2 fruit fly cellular contexts compared by ENCODE assay signal in genomic region chr2L:16848670-16849069, dm6.
TF ChIP-seq lines count a peak whose summit lies in the region.

TSS of gene CG13284 (minus strand) at chr2L:16848716.

- peak; percentile 46 for TF ChIP-seq CTCF in whole organism, embryonic (GFP tag; optimal IDR thresholded peaks at IDR 0.05; lab: Kevin White, UChicago)

TF ChIP-seq in whole organism, adult, 20 proteins besides CTCF, POLR2A, EP300 and RAD21:
- no peak for TF ChIP-seq Crg-1 (GFP tag; optimal IDR thresholded peaks at IDR 0.05; lab: Kevin White, UChicago)
- TF ChIP-seq CG12768 (GFP tag; optimal IDR thresholded peaks at IDR 0.05; lab: Kevin White, UChicago) = peak; percentile 15
- TF ChIP-seq CG1620 (GFP tag; optimal IDR thresholded peaks at IDR 0.05; lab: Kevin White, UChicago) = no peak

TF ChIP-seq in whole organism, embryonic, 481 proteins besides CTCF, POLR2A, EP300 and RAD21:
- TF ChIP-seq scrt (GFP tag; optimal IDR thresholded peaks at IDR 0.05; lab: Kevin White, UChicago) (no peak), E2f2 (GFP tag; IDR thresholded peaks at IDR 0.05; lab: Robert Waterston, UW) (peak; percentile 15; the same call in 1 of the 2 replicates), tgo (GFP tag; IDR thresholded peaks at IDR 0.05; lab: Robert Waterston, UW) (no peak), stwl (tag; optimal IDR thresholded peaks at IDR 0.05; lab: Kevin White, UChicago) (peak; percentile 22), onecut (GFP tag; IDR thresholded peaks at IDR 0.05; lab: Robert Waterston, UW) (peak; percentile 87), Myb (GFP tag; optimal IDR thresholded peaks at IDR 0.05; lab: Kevin White, UChicago) (peak; percentile 13), CG15601 (tag; optimal IDR thresholded peaks at IDR 0.05; lab: Kevin White, UChicago) (no peak), CG12155 (GFP tag; optimal IDR thresholded peaks at IDR 0.05; lab: Kevin White, UChicago) (no peak), Oli (tag; optimal IDR thresholded peaks at IDR 0.05; lab: Kevin White, UChicago) (no peak), Dp (GFP tag; optimal IDR thresholded peaks at IDR 0.05; lab: Kevin White, UChicago) (no peak), HLH3B (GFP tag; IDR thresholded peaks at IDR 0.05; lab: Robert Waterston, UW) (0 out of 2 replicates have a peak, but pooled peaks have one; percentile 8), H15 (GFP tag; IDR thresholded peaks at IDR 0.05; lab: Robert Waterston, UW) (no peak), exex (tag; optimal IDR thresholded peaks at IDR 0.05; lab: Kevin White, UChicago) (peak; percentile 1), pita (GFP tag; optimal IDR thresholded peaks at IDR 0.05; lab: Kevin White, UChicago) (peak; percentile 28), row (GFP tag; IDR thresholded peaks at IDR 0.05; lab: Robert Waterston, UW) (peak; percentile 57; the same call in 2 of the 3 replicates), CG9215 (GFP tag; IDR thresholded peaks at IDR 0.05; lab: Robert Waterston, UW) (no peak), CG2199 (GFP tag; IDR thresholded peaks at IDR 0.05; lab: Robert Waterston, UW) (0 out of 3 replicates have a peak, but pooled peaks have one; percentile 53), B-H2 (GFP tag; optimal IDR thresholded peaks at IDR 0.05; lab: Kevin White, UChicago) (no peak), B-H1 (GFP tag; IDR thresholded peaks at IDR 0.05; lab: Robert Waterston, UW) (no peak), Ravus (GFP tag; IDR thresholded peaks at IDR 0.05; lab: Robert Waterston, UW) (no peak), CG12744 (GFP tag; optimal IDR thresholded peaks at IDR 0.05; lab: Kevin White, UChicago) (no peak), gem (tag; optimal IDR thresholded peaks at IDR 0.05; lab: Kevin White, UChicago) (peak; percentile 1), Ssrp (tag; optimal IDR thresholded peaks at IDR 0.05; lab: Kevin White, UChicago) (no peak), Sry-β (GFP tag; optimal IDR thresholded peaks at IDR 0.05; lab: Kevin White, UChicago) (peak; percentile 82), CG11695 (GFP tag; IDR thresholded peaks at IDR 0.05; lab: Robert Waterston, UW) (no peak), tap (tag; optimal IDR thresholded peaks at IDR 0.05; lab: Kevin White, UChicago) (no peak), Pdp1 (GFP tag; optimal IDR thresholded peaks at IDR 0.05; lab: Kevin White, UChicago) (no peak), Gsc (GFP tag; IDR thresholded peaks at IDR 0.05; lab: Robert Waterston, UW) (no peak), Eip74EF (GFP tag; optimal IDR thresholded peaks at IDR 0.05; lab: Kevin White, UChicago) (no peak), CG3281 (GFP tag; optimal IDR thresholded peaks at IDR 0.05; lab: Kevin White, UChicago) (no peak), CG9609 (GFP tag; optimal IDR thresholded peaks at IDR 0.05; lab: Kevin White, UChicago) (no peak)
